Worm (Caenorhabditis elegans) whole organism, young adult: ENCODE data around the gene C01G6.3.
A peak's percentile ranks its signal among the peaks of the same experiment; 100 is the strongest.

Source experiments
- F39B2.1 ChIP-seq: fragments of 200-800 bp; sonication (Bioruptor generic); IDR thresholded peaks from 2 replicates; pipeline ENCODE4 v1.3.6; 2022; ENCODE audit warnings: missing genetic modification reagents, missing genetic modification characterization, missing compliant biosample characterization
- F57A8.1 ChIP-seq: fragments of 200-800 bp; sonication (Bioruptor generic); optimal IDR thresholded peaks from 2 replicates; lab custom pipeline; 2018; ENCODE audit warnings: mild to moderate bottlenecking, missing genetic modification characterization, moderate library complexity, missing compliant biosample characterization
- K11D2.4 ChIP-seq: fragments of 200-800 bp; sonication (Bioruptor generic); IDR thresholded peaks from 2 replicates; pipeline ENCODE4 v1.3.6; 2022; ENCODE audit warnings: missing genetic modification reagents, missing genetic modification characterization, missing compliant biosample characterization
- T07F8.4 ChIP-seq: sonication (generic microtip); optimal IDR thresholded peaks from 2 replicates; lab custom pipeline; 2016; ENCODE audit warnings: mild to moderate bottlenecking, missing genetic modification characterization, moderate library complexity, missing compliant biosample characterization
- Y56A3A.18 ChIP-seq: fragments of 200-800 bp; sonication (Bioruptor generic); IDR thresholded peaks from 2 replicates; pipeline ENCODE4 v1.3.6; 2022; ENCODE audit warnings: missing genetic modification reagents, missing genetic modification characterization, missing compliant biosample characterization
- Y79H2A.3 ChIP-seq: fragments of 200-800 bp; sonication (Bioruptor generic); conservative IDR thresholded peaks from 2 replicates; pipeline ENCODE4 v1.3.6; 2022; ENCODE audit warnings: missing genetic modification reagents, missing genetic modification characterization, missing compliant biosample characterization
- ama-1 ChIP-seq, 3 experiments: fragments of 150-350 bp in 1 of 3; sonication (generic microtip) in 2 of 3; optimal IDR thresholded peaks; 2 replicates each; lab custom pipeline; 2014 to 2018; ENCODE audit warnings: missing biosample characterization in 2 of 3, missing genetic modification characterization in 2 of 3, missing genetic modification reagents in 2 of 3
- aptf-2 ChIP-seq: fragments of 200-800 bp; sonication (Bioruptor generic); conservative IDR thresholded peaks from 2 replicates; pipeline ENCODE4 v1.3.6; 2022; ENCODE audit warnings: missing genetic modification reagents, missing genetic modification characterization, missing compliant biosample characterization
- atf-7 ChIP-seq: sonication (generic microtip); optimal IDR thresholded peaks from 2 replicates; lab custom pipeline; 2017; ENCODE audit warnings: mild to moderate bottlenecking, missing genetic modification characterization, missing compliant biosample characterization
- attf-5 ChIP-seq: fragments of 200-800 bp; sonication (Bioruptor generic); optimal IDR thresholded peaks from 2 replicates; lab custom pipeline; 2018; ENCODE audit warnings: mild to moderate bottlenecking, missing genetic modification characterization, missing compliant biosample characterization
- cebp-1 ChIP-seq, 2 experiments: fragments of 200-800 bp in 1 of 2; sonication (Bioruptor generic) in 1 of 2; sonication (generic microtip) in 1 of 2; IDR thresholded peaks in 1 of 2; optimal IDR thresholded peaks in 1 of 2; 2 replicates each; pipeline versions ENCODE4 v1.3.6 to Lab custom; 2017 to 2022; ENCODE audit warnings: missing compliant biosample characterization in 2 of 2, missing genetic modification characterization in 2 of 2, mild to moderate bottlenecking in 1 of 2, missing genetic modification reagents in 1 of 2, moderate library complexity in 1 of 2
- ceh-100 ChIP-seq: fragments of 200-800 bp; sonication (Bioruptor generic); IDR thresholded peaks from 2 replicates; pipeline ENCODE4 v1.3.6; 2022; ENCODE audit warnings: missing genetic modification reagents, missing genetic modification characterization, missing compliant biosample characterization
- chd-7 ChIP-seq: sonication (generic microtip); optimal IDR thresholded peaks from 2 replicates; lab custom pipeline; 2016; ENCODE audit warnings: mild to moderate bottlenecking, missing genetic modification characterization, moderate library complexity, missing compliant biosample characterization
- die-1 ChIP-seq: sonication (generic microtip); optimal IDR thresholded peaks from 2 replicates; lab custom pipeline; 2016; ENCODE audit warnings: missing genotype, mild to moderate bottlenecking, missing genetic modification characterization, missing compliant biosample characterization
- dox-1 ChIP-seq: fragments of 200-800 bp; sonication (Bioruptor generic); IDR thresholded peaks from 2 replicates; pipeline ENCODE4 v1.3.6; 2022; ENCODE audit warnings: missing genetic modification reagents, missing genetic modification characterization, missing compliant biosample characterization
- dpl-1 ChIP-seq: fragments of 150-350 bp; optimal IDR thresholded peaks from 2 replicates; lab custom pipeline; 2014; ENCODE audit warnings: missing biosample characterization, missing genetic modification reagents, missing genetic modification characterization
- ekl-4 ChIP-seq: fragments of 200-800 bp; sonication (Bioruptor generic); IDR thresholded peaks from 2 replicates; pipeline ENCODE4 v1.3.6; 2022; ENCODE audit warnings: missing genetic modification reagents, missing genetic modification characterization, missing compliant biosample characterization
- him-1 ChIP-seq: sonication (generic microtip); optimal IDR thresholded peaks from 2 replicates; lab custom pipeline; 2016; ENCODE audit warnings: missing genotype, missing genetic modification reagents, missing genetic modification characterization, missing compliant biosample characterization
- hmg-20 ChIP-seq: fragments of 200-800 bp; sonication (Bioruptor generic); IDR thresholded peaks from 2 replicates; pipeline ENCODE4 v1.3.6; 2022; ENCODE audit warnings: missing genetic modification reagents, missing genetic modification characterization, missing compliant biosample characterization
- let-607 ChIP-seq, 2 experiments: fragments of 200-800 bp in 1 of 2; sonication (Bioruptor generic) in 1 of 2; sonication (generic microtip) in 1 of 2; optimal IDR thresholded peaks; 2 replicates each; lab custom pipeline; 2016 to 2018; ENCODE audit warnings: mild to moderate bottlenecking in 2 of 2, missing compliant biosample characterization in 2 of 2, missing genetic modification characterization in 2 of 2, moderate library complexity in 2 of 2, missing genotype in 1 of 2
- lin-35 ChIP-seq, 3 experiments: fragments of 150-350 bp in 2 of 3; sonication (generic microtip) in 1 of 3; optimal IDR thresholded peaks; 2 replicates each; lab custom pipeline; 2014 to 2018; ENCODE audit warnings: missing biosample characterization in 3 of 3, missing genetic modification characterization in 3 of 3, missing genetic modification reagents in 3 of 3
- lin-54 ChIP-seq: fragments of 200-800 bp; sonication (Bioruptor generic); optimal IDR thresholded peaks from 2 replicates; lab custom pipeline; 2018; ENCODE audit warnings: mild to moderate bottlenecking, missing genetic modification characterization, missing compliant biosample characterization
- lir-1 ChIP-seq: fragments of 200-800 bp; sonication (Bioruptor generic); conservative IDR thresholded peaks from 2 replicates; pipeline ENCODE4 v1.3.6; 2022; ENCODE audit warnings: missing genetic modification reagents, missing genetic modification characterization, missing compliant biosample characterization
- lsl-1 ChIP-seq: fragments of 200-800 bp; sonication (Bioruptor generic); optimal IDR thresholded peaks from 2 replicates; lab custom pipeline; 2018; ENCODE audit warnings: mild to moderate bottlenecking, missing genetic modification characterization, moderate library complexity, missing compliant biosample characterization
- madf-6 ChIP-seq: fragments of 200-800 bp; sonication (Bioruptor generic); IDR thresholded peaks from 2 replicates; pipeline ENCODE4 v1.3.6; 2022; ENCODE audit warnings: missing genetic modification reagents, missing genetic modification characterization, missing compliant biosample characterization
- mxl-1 ChIP-seq: sonication (generic microtip); optimal IDR thresholded peaks from 2 replicates; lab custom pipeline; 2016; ENCODE audit warnings: missing genetic modification characterization, missing compliant biosample characterization
- nfya-1 ChIP-seq: sonication (generic microtip); optimal IDR thresholded peaks from 2 replicates; lab custom pipeline; 2017; ENCODE audit warnings: antibody characterized with exemption, missing compliant biosample characterization, missing genetic modification characterization, borderline replicate concordance; ENCODE audit not compliant: insufficient read depth
- nfyb-1 ChIP-seq: fragments of 200-800 bp; sonication (Bioruptor generic); IDR thresholded peaks from 2 replicates; pipeline ENCODE4 v1.3.6; 2022; ENCODE audit warnings: missing genetic modification reagents, missing genetic modification characterization, missing compliant biosample characterization
- pbrm-1 ChIP-seq: fragments of 200-800 bp; sonication (Bioruptor generic); IDR thresholded peaks from 2 replicates; pipeline ENCODE4 v1.3.6; 2022; ENCODE audit warnings: missing genetic modification reagents, missing genetic modification characterization, missing compliant biosample characterization
- snpc-1.1 ChIP-seq: sonication (generic microtip); optimal IDR thresholded peaks from 2 replicates; lab custom pipeline; 2017; ENCODE audit warnings: missing genetic modification characterization, mild to moderate bottlenecking, missing compliant biosample characterization, antibody characterized with exemption, moderate library complexity, missing genotype, missing genetic modification reagents; ENCODE audit not compliant: insufficient read depth
- somi-1 ChIP-seq: fragments of 200-800 bp; sonication (Bioruptor generic); optimal IDR thresholded peaks from 2 replicates; lab custom pipeline; 2018; ENCODE audit warnings: mild to moderate bottlenecking, missing genetic modification characterization, missing compliant biosample characterization
- tlf-1 ChIP-seq: fragments of 200-800 bp; sonication (Bioruptor generic); optimal IDR thresholded peaks from 2 replicates; lab custom pipeline; 2018; ENCODE audit warnings: mild to moderate bottlenecking, missing genetic modification characterization, missing compliant biosample characterization
- unc-62 ChIP-seq: fragments of 150-350 bp; optimal IDR thresholded peaks from 2 replicates; lab custom pipeline; 2014; ENCODE audit warnings: missing biosample characterization, missing genetic modification reagents, missing genetic modification characterization
- zfh-2 ChIP-seq: fragments of 200-800 bp; sonication (Bioruptor generic); conservative IDR thresholded peaks from 2 replicates; pipeline ENCODE4 v1.3.6; 2022; ENCODE audit warnings: missing genetic modification reagents, missing genetic modification characterization, missing compliant biosample characterization
- zim-3 ChIP-seq: sonication (generic microtip); optimal IDR thresholded peaks from 2 replicates; lab custom pipeline; 2017; ENCODE audit warnings: mild to moderate bottlenecking, missing genetic modification characterization, moderate library complexity, missing compliant biosample characterization
- ztf-18 ChIP-seq: sonication (generic microtip); optimal IDR thresholded peaks from 2 replicates; lab custom pipeline; 2016; ENCODE audit warnings: missing genotype, mild to moderate bottlenecking, missing genetic modification characterization, missing compliant biosample characterization
- ztf-28 ChIP-seq: fragments of 200-800 bp; sonication (Bioruptor generic); IDR thresholded peaks from 2 replicates; pipeline ENCODE4 v1.3.6; 2022; ENCODE audit warnings: missing genetic modification reagents, missing genetic modification characterization, missing compliant biosample characterization

Gene C01G6.3

DNA sequence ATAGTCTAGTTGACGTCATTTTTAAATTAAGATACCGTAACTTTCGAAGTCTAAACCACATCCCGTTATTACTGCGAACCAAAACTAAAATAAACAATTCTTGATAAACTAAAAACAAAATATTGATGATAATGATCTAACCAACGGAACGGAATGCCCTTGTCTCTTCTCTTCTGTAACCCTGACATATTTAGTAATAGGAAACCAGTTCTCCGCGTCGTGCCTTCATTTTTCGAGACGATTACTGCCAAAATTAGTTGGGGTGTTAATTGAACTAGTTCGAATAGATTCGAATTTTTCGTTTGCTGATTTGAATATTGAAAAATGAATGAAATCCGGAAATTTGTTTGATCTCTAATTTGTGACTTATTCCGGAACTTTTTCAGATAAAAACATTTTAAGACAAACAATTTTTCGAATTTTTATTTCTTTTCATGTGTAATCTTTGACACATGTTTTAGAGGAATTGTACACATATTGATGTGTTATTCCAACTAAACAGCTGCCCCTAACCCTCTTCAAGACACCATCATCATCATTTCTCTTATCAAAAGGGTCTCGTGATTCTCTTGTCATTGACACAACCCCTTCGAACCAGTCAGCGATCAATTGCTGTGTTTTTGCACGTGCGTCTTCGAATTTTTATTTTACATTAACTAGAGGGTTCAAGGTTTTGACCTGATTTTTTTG is 14.1 kb downstream of the C01G6.3 start (continued):
- TF ChIP-seq ama-1 (optimal IDR thresholded peaks at IDR 0.05; lab: Kevin White, UChicago) (peak; percentile 42), ama-1 (GFP tag; optimal IDR thresholded peaks at IDR 0.05; lab: Kevin White, UChicago) (no peak), pbrm-1 (GFP tag; lab: Robert Waterston, UW) (peak; percentile 45; the same call in 1 of the 2 replicates), dpl-1 (GFP tag; lab: Kevin White, UChicago) (no peak), mxl-1 (tag; lab: Kevin White, UChicago) (no peak), nfyb-1 (GFP tag; lab: Robert Waterston, UW) (peak; percentile 82), ztf-28 (no peak), madf-6 (GFP tag; lab: Robert Waterston, UW) (no peak), aptf-2 (GFP tag; lab: Robert Waterston, UW) (no peak), Y79H2A.3 (GFP tag; lab: Robert Waterston, UW) (no peak), ekl-4 (GFP tag; lab: Robert Waterston, UW) (no peak), snpc-1.1 (tag; lab: Kevin White, UChicago) (no peak), F39B2.1 (GFP tag; lab: Robert Waterston, UW) (no peak), ztf-18 (tag; lab: Kevin White, UChicago) (no peak), somi-1 (GFP tag; lab: Kevin White, UChicago) (peak; percentile 68), Y56A3A.18 (GFP tag; lab: Robert Waterston, UW) (0 out of 2 replicates have a peak, but pooled peaks have one; percentile 34), lir-1 (no peak), hmg-20 (GFP tag; lab: Robert Waterston, UW) (no peak), nfya-1 (tag; lab: Kevin White, UChicago) (no peak), attf-5 (GFP tag; lab: Kevin White, UChicago) (peak; percentile 54), lin-35 (GFP tag; optimal IDR thresholded peaks at IDR 0.05; lab: Kevin White, UChicago) (no peak), let-607 (tag; optimal IDR thresholded peaks at IDR 0.05; lab: Kevin White, UChicago) (peak in 1 of 2 experiments; percentile 73), atf-7 (tag; lab: Kevin White, UChicago) (peak; percentile 79), zfh-2 (GFP tag; lab: Robert Waterston, UW) (no peak), K11D2.4 (GFP tag; lab: Robert Waterston, UW) (peak; percentile 28; the same call in 1 of the 2 replicates), zim-3 (tag; lab: Kevin White, UChicago) (no peak), lsl-1 (GFP tag; lab: Kevin White, UChicago) (no peak), die-1 (no peak), F57A8.1 (GFP tag; lab: Kevin White, UChicago) (no peak), him-1 (tag; lab: Kevin White, UChicago) (no peak), tlf-1 (peak; percentile 41), T07F8.4 (tag; lab: Kevin White, UChicago) (no peak), dox-1 (0 out of 2 replicates have a peak, but pooled peaks have one; percentile 33), ceh-100 (GFP tag; lab: Robert Waterston, UW) (no peak), cebp-1 (GFP tag; IDR thresholded peaks at IDR 0.05; lab: Robert Waterston, UW) (peak; percentile 47; the same call in 1 of the 2 replicates), cebp-1 (tag; optimal IDR thresholded peaks at IDR 0.05; lab: Kevin White, UChicago) (peak; percentile 76), unc-62 (GFP tag; lab: Kevin White, UChicago) (peak; percentile 86), chd-7 (tag; lab: Kevin White, UChicago) (peak; percentile 60), lin-54 (peak; percentile 44)
